Worm (Caenorhabditis elegans): ENCODE measurements around the gene F59B10.6.

ce11 chrII:10546784-10547087 lies 22.5 kb upstream of the F59B10.6 start:
- TF ChIP-seq nhr-77 (tag; optimal IDR thresholded peaks at IDR 0.05) (peak; percentile 22), dpl-1 (GFP tag; optimal IDR thresholded peaks at IDR 0.05) (no peak), aly-2 (tag; optimal IDR thresholded peaks at IDR 0.05) (no peak), ctbp-1 (GFP tag; IDR thresholded peaks at IDR 0.05) (no peak; the same call in 1 of the 2 replicates), lsy-2 (tag; optimal IDR thresholded peaks at IDR 0.05) (peak in 1 of 2 experiments; percentile 19), ama-1 (optimal IDR thresholded peaks at IDR 0.05) (peak; percentile 57), pqm-1 (tag; optimal IDR thresholded peaks at IDR 0.05) (no peak), spr-1 (tag; optimal IDR thresholded peaks at IDR 0.05) (no peak), unc-62 (GFP tag; optimal IDR thresholded peaks at IDR 0.05 in 1 of 2) (peak in 1 of 2 experiments; percentile 69), unc-62 (tag; optimal IDR thresholded peaks at IDR 0.05) (no peak), snpc-4 (tag; optimal IDR thresholded peaks at IDR 0.05) (no peak)

Measured in whole organism, L4 larva.